Fruit fly (Drosophila melanogaster) S2 (cell line): ENCODE results near the gene CG17572.

Experiments
- CG8478 ChIP-seq: fragments of >200 bp; optimal IDR thresholded peaks from 2 replicates; lab custom pipeline; 2018
- CTCF ChIP-seq, 2 experiments: fragments of >200 bp; optimal IDR thresholded peaks; 2 replicates each; lab custom pipeline; 2018

Gene CG17572

dm6 chr2L:19027246-19027886, 46.6 kb downstream of the CG17572 start, which contains the start of gene Sidpn:
Gene Sidpn, plus strand, starts transcription at chr2L:19027710.
- TF ChIP-seq CG8478 (lab: Kevin White, UChicago) (no peak), CTCF (optimal IDR thresholded peaks at IDR 0.05; lab: Kevin White, UChicago) (no peak)

- TF ChIP-seq CTCF (optimal IDR thresholded peaks at IDR 0.05; lab: Kevin White, UChicago) (no peak), CG8478 (lab: Kevin White, UChicago) (no peak)
These were observed 47.3 kb downstream of the CG17572 start for dm6 chr2L:19026491-19027197.

dm6 chr2L:19024744-19025059, 49.2 kb downstream of the CG17572 start:
- TF ChIP-seq CTCF (optimal IDR thresholded peaks at IDR 0.05; lab: Kevin White, UChicago) (no peak), CG8478 (lab: Kevin White, UChicago) (no peak)

DNA sequence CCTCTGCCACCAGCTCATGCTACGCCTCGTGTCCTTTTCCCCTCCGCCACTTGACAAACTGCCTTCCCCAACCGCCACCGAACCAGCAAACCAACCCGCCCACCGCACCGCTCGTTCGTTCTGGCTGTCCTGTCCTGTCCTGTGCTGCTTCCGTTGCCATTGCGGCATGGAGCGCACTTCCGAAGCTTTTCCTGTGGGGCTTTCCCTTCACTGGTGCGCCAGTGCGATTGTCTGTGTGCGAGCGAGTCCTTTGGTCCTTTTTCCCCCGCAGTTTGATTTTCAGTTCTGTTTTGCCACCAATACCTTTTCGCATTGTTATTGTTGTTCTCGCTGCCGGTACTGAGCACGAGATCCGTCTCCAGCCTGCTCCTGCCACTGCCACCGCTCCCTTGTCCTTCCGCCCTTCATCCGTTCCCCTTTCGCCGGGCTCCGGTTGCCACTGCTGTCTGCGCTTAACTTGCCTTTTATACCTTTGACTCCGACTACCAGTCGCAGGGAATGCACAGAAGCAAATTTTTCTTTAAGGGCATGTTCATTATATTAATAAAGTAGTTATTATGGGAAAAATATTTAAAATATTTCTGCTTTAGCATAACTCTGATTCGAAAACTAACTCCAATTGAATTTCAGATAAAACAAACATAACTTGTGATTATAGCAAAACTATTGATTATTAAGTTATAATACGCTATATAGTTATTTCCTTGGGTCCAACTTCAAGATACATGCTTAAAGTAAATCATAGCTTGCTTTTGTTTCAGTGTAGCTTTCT, 49.8 kb downstream of the CG17572 start:
- TF ChIP-seq CG8478 (lab: Kevin White, UChicago) (no peak), CTCF (optimal IDR thresholded peaks at IDR 0.05; lab: Kevin White, UChicago) (no peak)

DNA sequence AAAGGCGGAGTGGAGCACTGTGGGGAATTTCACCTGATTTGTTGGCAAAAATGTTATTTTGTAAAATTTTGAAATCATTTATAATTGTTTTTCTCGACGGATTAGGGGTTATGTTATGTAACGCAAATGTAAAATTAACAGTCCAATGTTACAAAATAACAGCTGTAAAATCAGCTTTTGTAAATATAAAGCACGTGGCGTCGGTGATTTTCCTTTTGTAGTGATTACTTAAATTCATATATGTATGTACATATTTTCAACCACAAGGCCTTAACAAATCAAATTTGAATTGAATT, 51.8 kb downstream of the CG17572 start, which contains the start of gene CG15172:
Gene CG15172 (plus strand): TSS at position 197 of the 296 bp plus-strand sequence.
- no peak for TF ChIP-seq CG8478 (lab: Kevin White, UChicago)
- TF ChIP-seq CTCF (optimal IDR thresholded peaks at IDR 0.05; lab: Kevin White, UChicago) = no peak

- TF ChIP-seq CTCF (optimal IDR thresholded peaks at IDR 0.05; lab: Kevin White, UChicago) (no peak), CG8478 (lab: Kevin White, UChicago) (no peak)
These were observed 52.4 kb downstream of the CG17572 start for dm6 chr2L:19021278-19022220.
